Worm (Caenorhabditis elegans) whole organism, dauer: ENCODE results near the gene rict-1.
"Not testable (repeated sequence)": the region's sequence is repeated elsewhere in the genome, so short reads cannot be mapped to it uniquely, and the experiment has no call there.

Experiments used
- unc-62 ChIP-seq: sonication (generic microtip); optimal IDR thresholded peaks from 2 replicates; lab custom pipeline; 2017; ENCODE audit warnings: missing biosample characterization, missing genetic modification reagents, missing genetic modification characterization

Gene rict-1

DNA sequence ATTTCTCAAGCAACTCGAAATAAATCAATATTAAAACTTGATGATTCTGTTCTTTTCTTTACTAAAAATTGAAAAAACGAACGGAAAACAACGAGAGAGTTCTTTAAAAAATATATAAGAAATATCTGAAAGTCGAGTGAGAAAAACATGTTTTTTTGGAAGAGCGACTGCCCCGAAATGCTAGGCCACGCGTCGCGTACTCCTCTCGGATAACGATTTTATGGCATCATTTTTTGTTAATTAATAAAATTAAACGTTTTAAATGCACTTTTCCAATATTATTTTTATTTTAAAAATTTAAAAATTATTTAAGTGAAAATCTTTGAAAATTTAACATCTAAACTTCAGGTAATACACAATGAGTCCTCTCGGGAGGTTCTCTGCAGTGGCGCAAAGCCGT lies 525 bp upstream of the rict-1 start, which contains the start of gene gfm-1:
TSS of gene gfm-1 (plus strand) at position 349 of the 400 bp plus-strand sequence.
- no peak for TF ChIP-seq unc-62 (GFP tag; lab: Kevin White, UChicago)

- TF ChIP-seq unc-62 (GFP tag; lab: Kevin White, UChicago): no peak
Measured at ce11 chrII:13107719-13108118, 8.9 kb downstream of the rict-1 start, which contains the start of gene pqn-32. TSS of gene pqn-32 (plus strand) at chrII:13108019.

DNA sequence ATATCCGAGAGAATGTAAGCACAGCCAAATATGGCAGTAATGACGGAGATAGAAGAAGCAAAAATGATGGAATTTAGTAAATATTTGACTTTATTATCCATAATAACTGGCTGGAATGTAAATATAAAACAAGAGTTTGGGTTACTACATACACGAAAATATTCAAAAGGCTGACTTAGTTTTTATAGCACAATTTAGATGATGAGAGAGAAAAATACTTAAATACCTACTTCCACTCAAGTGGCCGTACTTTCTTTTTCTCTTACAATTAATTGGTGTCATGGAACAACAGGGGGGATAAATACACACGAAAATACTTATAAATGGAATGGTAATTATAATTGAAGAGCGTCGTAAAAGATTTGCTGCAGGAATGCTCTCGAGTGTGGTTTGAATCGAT lies 18.4 kb downstream of the rict-1 start, which contains the start of gene col-86:
TSS of gene col-86 (minus strand) at position 101 of the 400 bp plus-strand sequence.
- no peak for TF ChIP-seq unc-62 (GFP tag; lab: Kevin White, UChicago)

DNA sequence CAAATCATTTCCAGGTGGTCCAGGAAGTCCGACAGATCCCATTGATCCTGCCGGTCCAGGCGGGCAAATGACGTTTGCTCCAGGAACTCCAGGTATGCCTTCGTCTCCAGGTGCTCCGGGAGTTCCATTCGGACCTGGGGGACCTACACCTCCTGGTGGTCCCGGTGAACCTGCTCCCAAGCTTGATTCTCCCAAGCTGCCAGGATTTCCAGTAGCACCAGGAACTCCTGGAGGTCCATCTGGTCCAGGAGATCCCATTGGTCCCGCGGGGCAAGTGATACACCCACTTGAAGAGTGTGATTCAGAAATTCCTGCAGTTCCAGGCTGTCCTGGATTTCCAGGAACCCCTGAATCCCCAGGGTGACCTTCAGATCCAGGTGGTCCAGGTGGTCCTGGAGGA lies 20.3 kb downstream of the rict-1 start:
- no peak for TF ChIP-seq unc-62 (GFP tag; lab: Kevin White, UChicago)

DNA sequence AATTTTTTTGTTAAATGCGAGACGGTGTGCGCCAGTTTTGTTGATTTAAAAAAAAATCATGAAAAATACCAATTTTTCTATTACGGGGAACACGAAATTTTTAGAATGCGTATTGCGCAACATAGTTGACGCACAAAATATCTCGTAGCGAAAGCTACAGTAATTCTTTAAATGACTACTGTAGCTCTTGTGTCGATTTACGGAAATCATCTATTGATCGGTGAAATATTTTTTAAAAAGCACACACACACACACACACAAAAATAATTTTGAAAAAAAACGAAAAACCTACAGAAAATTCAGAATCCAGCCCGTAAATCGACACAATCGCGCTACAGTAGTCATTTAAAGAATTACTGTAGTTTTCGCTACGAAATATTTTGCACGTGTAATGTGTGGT lies 24.8 kb downstream of the rict-1 start:
- no peak for TF ChIP-seq unc-62 (GFP tag; lab: Kevin White, UChicago)

ce11 chrII:13091123-13091522 lies 25.5 kb downstream of the rict-1 start, which contains the start of gene Y81G3A.4:
TSS of gene Y81G3A.4 (plus strand) at chrII:13091423.
- no peak for TF ChIP-seq unc-62 (GFP tag; lab: Kevin White, UChicago)

- no peak for TF ChIP-seq unc-62 (GFP tag; lab: Kevin White, UChicago)
Measured at ce11 chrII:13085951-13086350, 30.7 kb downstream of the rict-1 start.

DNA sequence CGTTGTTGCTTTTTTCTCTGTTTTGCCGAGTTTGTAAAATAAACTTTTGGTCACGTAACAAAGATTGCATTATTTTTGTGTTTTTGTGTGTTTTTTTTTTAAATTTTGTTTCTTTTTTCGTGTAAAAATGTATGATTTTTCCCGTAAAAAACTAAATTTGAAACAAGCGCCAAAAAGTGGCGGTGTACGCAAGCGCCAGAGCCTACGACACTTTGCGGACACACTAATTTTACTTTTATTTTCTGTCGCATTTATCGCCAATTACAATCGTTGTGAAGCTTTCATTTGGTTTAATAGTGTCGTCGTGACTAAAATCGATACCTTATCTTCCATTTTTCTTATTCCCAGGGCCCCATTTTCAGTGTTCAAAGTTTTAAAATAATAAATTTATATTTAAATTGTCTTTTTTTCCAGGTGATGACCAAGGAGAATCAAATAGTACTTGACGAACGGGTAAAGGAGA lies 32.8 kb downstream of the rict-1 start, which contains the start of the genes Y81G3A.1 and gcn-2:
TSS of gene Y81G3A.1 (minus strand) at position 175 of the 463 bp plus-strand sequence.
TSS of gene gcn-2 (plus strand) at position 413 of the 463 bp plus-strand sequence.
- no peak for TF ChIP-seq unc-62 (GFP tag; lab: Kevin White, UChicago)

ce11 chrII:13082403-13082802 lies 34.2 kb downstream of the rict-1 start, which contains the start of gene Y81G3A.6:
TSS of gene Y81G3A.6 (minus strand) at chrII:13082503.
- not testable (repeated sequence) for TF ChIP-seq unc-62 (GFP tag; lab: Kevin White, UChicago)

ce11 chrII:13080607-13081006 lies 36.0 kb downstream of the rict-1 start, which contains the start of gene Y81G3A.2:
TSS of gene Y81G3A.2 (plus strand) at chrII:13080907.
- TF ChIP-seq unc-62 (GFP tag; lab: Kevin White, UChicago): not testable (repeated sequence)

- TF ChIP-seq unc-62 (GFP tag; lab: Kevin White, UChicago): no peak
Measured at ce11 chrII:13078848-13079428, 37.7 kb downstream of the rict-1 start, which contains the start of gene F42G4.6. TSS of gene F42G4.6 (plus strand) at chrII:13079378.

ce11 chrII:13077746-13078145 lies 38.9 kb downstream of the rict-1 start:
- TF ChIP-seq unc-62 (GFP tag; lab: Kevin White, UChicago): no peak

- TF ChIP-seq unc-62 (GFP tag; lab: Kevin White, UChicago): no peak
Measured at ce11 chrII:13076301-13076916, 40.2 kb downstream of the rict-1 start.

DNA sequence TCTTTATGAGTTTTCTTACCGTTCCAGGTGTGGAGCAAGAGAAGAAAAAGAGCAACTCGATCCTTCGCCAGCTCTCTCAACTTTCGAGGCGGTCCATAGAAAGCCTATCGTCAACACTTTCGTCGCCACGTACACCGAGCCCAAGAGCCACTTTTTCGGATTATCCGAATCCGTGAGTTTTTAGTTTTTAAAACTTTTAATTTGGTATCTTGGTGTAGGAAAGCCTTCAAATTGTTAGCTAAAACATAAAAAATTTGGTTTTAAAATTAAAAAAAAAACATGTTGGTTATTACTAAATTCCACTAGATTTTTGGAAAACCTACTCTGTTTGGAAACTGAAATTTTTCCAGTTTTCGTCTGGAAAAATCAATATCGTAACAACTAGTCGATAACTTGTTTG lies 42.9 kb downstream of the rict-1 start:
- no peak for TF ChIP-seq unc-62 (GFP tag; lab: Kevin White, UChicago)

ce11 chrII:13073102-13073501 lies 43.5 kb downstream of the rict-1 start, which contains the start of gene F42G4.5:
TSS of gene F42G4.5 (plus strand) at chrII:13073480.
- no peak for TF ChIP-seq unc-62 (GFP tag; lab: Kevin White, UChicago)

ce11 chrII:13066777-13067290 lies 49.8 kb downstream of the rict-1 start:
- no peak for TF ChIP-seq unc-62 (GFP tag; lab: Kevin White, UChicago)
